Worm (Caenorhabditis elegans): ENCODE data around the gene epic-1.

- TF ChIP-seq flt-1 (GFP tag; IDR thresholded peaks at IDR 0.05) (no peak), ref-1 (GFP tag; conservative IDR thresholded peaks at IDR 0.05) (no peak), ztf-23 (GFP tag; IDR thresholded peaks at IDR 0.05) (no peak), T22C8.4 (GFP tag; IDR thresholded peaks at IDR 0.05) (no peak), cog-1 (tag; optimal IDR thresholded peaks at IDR 0.05) (no peak), klf-2 (GFP tag; conservative IDR thresholded peaks at IDR 0.05) (no peak), tab-1 (GFP tag; IDR thresholded peaks at IDR 0.05) (no peak), ztf-29 (GFP tag; IDR thresholded peaks at IDR 0.05) (no peak), med-1 (GFP tag; optimal IDR thresholded peaks at IDR 0.05; ENCODE audit: insufficient read depth) (no peak)
Observed at ce11 chrIV:17475242-17475641, 3.5 kb upstream of the epic-1 start, which contains the start of gene F11E6.9.
